Worm (Caenorhabditis elegans) whole organism, L3 larva: Measurements from ENCODE around the gene rer-1.

ENCODE experiments used
- R02D3.7 ChIP-seq: fragments of 150-350 bp; optimal IDR thresholded peaks from 2 replicates; lab custom pipeline; 2014; ENCODE audit warnings: missing biosample characterization, missing genetic modification characterization
- ZK546.5 ChIP-seq: sonication (generic microtip); optimal IDR thresholded peaks from 2 replicates; lab custom pipeline; 2017; ENCODE audit warnings: missing biosample characterization, missing genetic modification characterization
- aly-2 ChIP-seq: fragments of 150-350 bp; optimal IDR thresholded peaks from 2 replicates; lab custom pipeline; 2014; ENCODE audit warnings: missing biosample characterization, missing genetic modification characterization
- ama-1 ChIP-seq: fragments of 150-350 bp; optimal IDR thresholded peaks from 2 replicates; lab custom pipeline; 2018
- ceh-16 ChIP-seq: sonication (generic microtip); optimal IDR thresholded peaks from 2 replicates; lab custom pipeline; 2017; ENCODE audit warnings: missing biosample characterization, missing genetic modification characterization
- ceh-28 ChIP-seq: fragments of 150-350 bp; optimal IDR thresholded peaks from 2 replicates; lab custom pipeline; 2014; ENCODE audit warnings: missing biosample characterization, missing genetic modification reagents, missing genetic modification characterization
- ceh-82 ChIP-seq: fragments of 150-350 bp; optimal IDR thresholded peaks from 2 replicates; lab custom pipeline; 2014; ENCODE audit warnings: missing biosample characterization, missing genetic modification characterization
- ceh-9 ChIP-seq: sonication (generic microtip); optimal IDR thresholded peaks from 2 replicates; lab custom pipeline; 2018; ENCODE audit warnings: missing biosample characterization, missing genetic modification characterization
- daf-12 ChIP-seq: fragments of 150-350 bp; optimal IDR thresholded peaks from 2 replicates; lab custom pipeline; 2014; ENCODE audit warnings: missing biosample characterization, missing genetic modification reagents, missing genetic modification characterization
- egl-27 ChIP-seq: sonication (generic microtip); optimal IDR thresholded peaks from 4 replicates; lab custom pipeline; 2017; ENCODE audit warnings: missing biosample characterization, missing genetic modification reagents, missing genetic modification characterization
- egl-5 ChIP-seq: fragments of 150-350 bp; optimal IDR thresholded peaks from 2 replicates; lab custom pipeline; 2017; ENCODE audit warnings: missing biosample characterization, missing genetic modification reagents, missing genetic modification characterization, inconsistent platforms
- elt-1 ChIP-seq: fragments of 150-350 bp; optimal IDR thresholded peaks from 2 replicates; lab custom pipeline; 2014; ENCODE audit warnings: missing biosample characterization, missing genetic modification characterization
- elt-2 ChIP-seq: sonication (generic microtip); optimal IDR thresholded peaks from 2 replicates; lab custom pipeline; 2016; ENCODE audit warnings: missing genetic modification reagents, mild to moderate bottlenecking, missing genetic modification characterization, missing compliant biosample characterization
- elt-3 ChIP-seq, 3 experiments: fragments of 150-350 bp in 1 of 3; sonication (generic microtip) in 2 of 3; optimal IDR thresholded peaks; 2 replicates in 2 of 3; 4 replicates in 1 of 3; lab custom pipeline; 2014 to 2017; ENCODE audit warnings: missing biosample characterization in 3 of 3, missing genetic modification characterization in 3 of 3
- eor-1 ChIP-seq, 2 experiments: fragments of 150-350 bp; optimal IDR thresholded peaks; 2 replicates each; lab custom pipeline; 2014 to 2018; ENCODE audit warnings: missing biosample characterization in 2 of 2, missing genetic modification characterization in 2 of 2
- fkh-10 ChIP-seq: sonication (generic microtip); optimal IDR thresholded peaks from 2 replicates; lab custom pipeline; 2017; ENCODE audit warnings: missing biosample characterization, missing genetic modification reagents, missing genetic modification characterization
- fkh-2 ChIP-seq: fragments of 150-350 bp; optimal IDR thresholded peaks from 2 replicates; lab custom pipeline; 2014; ENCODE audit warnings: missing biosample characterization, missing genetic modification reagents, missing genetic modification characterization
- fos-1 ChIP-seq: fragments of 150-350 bp; optimal IDR thresholded peaks from 2 replicates; lab custom pipeline; 2014; ENCODE audit warnings: missing biosample characterization, missing genetic modification characterization
- hmg-11 ChIP-seq: sonication (generic microtip); optimal IDR thresholded peaks from 2 replicates; lab custom pipeline; 2016; ENCODE audit warnings: missing genetic modification characterization, missing compliant biosample characterization
- jun-1 ChIP-seq: fragments of 150-350 bp; optimal IDR thresholded peaks from 2 replicates; lab custom pipeline; 2014; ENCODE audit warnings: missing biosample characterization, missing genetic modification reagents, missing genetic modification characterization
- lin-15B ChIP-seq: fragments of 150-350 bp; optimal IDR thresholded peaks from 2 replicates; lab custom pipeline; 2014; ENCODE audit warnings: missing biosample characterization, missing genetic modification characterization
- lin-39 ChIP-seq: fragments of 150-350 bp; optimal IDR thresholded peaks from 2 replicates; lab custom pipeline; 2018; ENCODE audit warnings: missing biosample characterization, missing genetic modification reagents, missing genetic modification characterization
- lsy-12 ChIP-seq: sonication (generic microtip); optimal IDR thresholded peaks from 2 replicates; lab custom pipeline; 2016; ENCODE audit warnings: mild to moderate bottlenecking, missing genetic modification characterization, missing compliant biosample characterization
- mdl-1 ChIP-seq: fragments of 150-350 bp; optimal IDR thresholded peaks from 2 replicates; lab custom pipeline; 2014; ENCODE audit warnings: missing biosample characterization, missing genetic modification characterization
- mml-1 ChIP-seq: fragments of 150-350 bp; sonication (generic microtip); optimal IDR thresholded peaks from 3 replicates; lab custom pipeline; 2014; ENCODE audit warnings: missing biosample characterization, missing genetic modification characterization
- nfya-1 ChIP-seq: sonication (generic microtip); optimal IDR thresholded peaks from 2 replicates; lab custom pipeline; 2017; ENCODE audit warnings: missing genetic modification characterization, mild to moderate bottlenecking, missing compliant biosample characterization, antibody characterized with exemption, moderate library complexity; ENCODE audit not compliant: insufficient read depth
- nhr-11 ChIP-seq: fragments of 150-350 bp; optimal IDR thresholded peaks from 2 replicates; lab custom pipeline; 2014; ENCODE audit warnings: missing biosample characterization, missing genetic modification characterization
- nhr-12 ChIP-seq: fragments of 150-350 bp; optimal IDR thresholded peaks from 2 replicates; lab custom pipeline; 2014; ENCODE audit warnings: missing biosample characterization, missing genetic modification characterization
- nhr-23 ChIP-seq: fragments of 150-350 bp; optimal IDR thresholded peaks from 2 replicates; lab custom pipeline; 2014; ENCODE audit warnings: missing biosample characterization, missing genetic modification reagents, missing genetic modification characterization
- nhr-237 ChIP-seq: fragments of 150-350 bp; optimal IDR thresholded peaks from 2 replicates; lab custom pipeline; 2014; ENCODE audit warnings: missing biosample characterization, missing genetic modification characterization
- nhr-25 ChIP-seq: sonication (generic microtip); optimal IDR thresholded peaks from 2 replicates; lab custom pipeline; 2017; ENCODE audit warnings: missing biosample characterization, missing genetic modification characterization
- nhr-28 ChIP-seq: fragments of 150-350 bp; optimal IDR thresholded peaks from 2 replicates; lab custom pipeline; 2014; ENCODE audit warnings: missing biosample characterization, missing genetic modification characterization
- nhr-43 ChIP-seq: sonication (generic microtip); optimal IDR thresholded peaks from 2 replicates; lab custom pipeline; 2016; ENCODE audit warnings: mild to moderate bottlenecking, missing genetic modification characterization, missing compliant biosample characterization; ENCODE audit not compliant: poor library complexity, severe bottlenecking
- nhr-67 ChIP-seq: fragments of 150-350 bp; optimal IDR thresholded peaks from 2 replicates; lab custom pipeline; 2014; ENCODE audit warnings: missing biosample characterization, missing genetic modification characterization
- nhr-76 ChIP-seq: fragments of 150-350 bp; sonication (generic microtip); optimal IDR thresholded peaks from 5 replicates; lab custom pipeline; 2014; ENCODE audit warnings: missing biosample characterization, missing genetic modification characterization
- nhr-77 ChIP-seq: fragments of 150-350 bp; optimal IDR thresholded peaks from 2 replicates; lab custom pipeline; 2014; ENCODE audit warnings: missing biosample characterization, missing genetic modification characterization
- pha-4 ChIP-seq: fragments of 150-350 bp; optimal IDR thresholded peaks from 2 replicates; lab custom pipeline; 2014; ENCODE audit warnings: missing biosample characterization, missing genetic modification reagents, missing genetic modification characterization
- pqm-1 ChIP-seq: fragments of 150-350 bp; optimal IDR thresholded peaks from 2 replicates; lab custom pipeline; 2017; ENCODE audit warnings: missing biosample characterization, missing genetic modification characterization, inconsistent platforms
- sea-2 ChIP-seq: fragments of 150-350 bp; sonication (generic microtip); optimal IDR thresholded peaks from 4 replicates; lab custom pipeline; 2014; ENCODE audit warnings: missing biosample characterization, missing genetic modification reagents, missing genetic modification characterization
- skn-1 ChIP-seq: fragments of 150-350 bp; optimal IDR thresholded peaks from 2 replicates; lab custom pipeline; 2014; ENCODE audit warnings: missing biosample characterization, missing genetic modification characterization
- snpc-4 ChIP-seq: fragments of 150-350 bp; optimal IDR thresholded peaks from 2 replicates; lab custom pipeline; 2014; ENCODE audit warnings: missing biosample characterization, missing genetic modification characterization
- tbx-2 ChIP-seq: sonication (generic microtip); optimal IDR thresholded peaks from 2 replicates; lab custom pipeline; 2016; ENCODE audit warnings: mild to moderate bottlenecking, missing genetic modification characterization, missing compliant biosample characterization
- unc-39 ChIP-seq: sonication (generic microtip); optimal IDR thresholded peaks from 4 replicates; lab custom pipeline; 2017; ENCODE audit warnings: missing biosample characterization, missing genetic modification characterization
- ztf-11 ChIP-seq: fragments of 150-350 bp; optimal IDR thresholded peaks from 2 replicates; lab custom pipeline; 2014; ENCODE audit warnings: missing biosample characterization, missing genetic modification characterization
- ztf-4 ChIP-seq: fragments of 150-350 bp; optimal IDR thresholded peaks from 2 replicates; lab custom pipeline; 2014; ENCODE audit warnings: missing biosample characterization, missing genetic modification characterization

The rer-1 gene

ce11 chrII:8787376-8787775 lies 23.8 kb upstream of the rer-1 start:
- TF ChIP-seq ceh-28 (tag; lab: Kevin White, UChicago) = peak; percentile 96
- no peak for TF ChIP-seq nhr-76 (tag; lab: Kevin White, UChicago)
- TF ChIP-seq daf-12 = no peak
- TF ChIP-seq ceh-82 (tag; lab: Kevin White, UChicago) = peak; percentile 42
- no peak for TF ChIP-seq ceh-9
- TF ChIP-seq nhr-77 (tag; lab: Kevin White, UChicago) = no peak
- peak; percentile 55 for TF ChIP-seq mdl-1 (tag; lab: Kevin White, UChicago)
- no peak for TF ChIP-seq nhr-12 (tag; lab: Kevin White, UChicago)
- TF ChIP-seq hmg-11 (tag; lab: Kevin White, UChicago) = peak; percentile 76
- TF ChIP-seq nhr-25 (tag; lab: Kevin White, UChicago) = peak; percentile 97
- peak; percentile 95 for TF ChIP-seq nhr-43 (tag; lab: Kevin White, UChicago)
- peak; percentile 78 for TF ChIP-seq fos-1 (tag; lab: Kevin White, UChicago)
- peak; percentile 2 for TF ChIP-seq egl-27 (tag; lab: Kevin White, UChicago)
- peak; percentile 76 for TF ChIP-seq nhr-11
- TF ChIP-seq tbx-2 (tag; lab: Kevin White, UChicago) = peak; percentile 87
- TF ChIP-seq lin-39 (tag; lab: Kevin White, UChicago) = peak; percentile 96
- peak; percentile 97 for TF ChIP-seq ama-1 (lab: Kevin White, UChicago)
- no peak for TF ChIP-seq mml-1
- peak in 1 of 3 experiments; percentile 57 for TF ChIP-seq elt-3 (tag; optimal IDR thresholded peaks at IDR 0.05; lab: Kevin White, UChicago)
- no peak for TF ChIP-seq nhr-237
- peak; percentile 99 for TF ChIP-seq pha-4 (tag; lab: Kevin White, UChicago)
- TF ChIP-seq lsy-12 = peak; percentile 94
- TF ChIP-seq R02D3.7 (tag; lab: Kevin White, UChicago) = peak; percentile 55
- TF ChIP-seq nfya-1 = peak; percentile 98
- TF ChIP-seq sea-2 = no peak
- peak; percentile 95 for TF ChIP-seq fkh-10 (GFP tag; lab: Kevin White, UChicago)
- TF ChIP-seq aly-2 (tag; lab: Kevin White, UChicago) = peak; percentile 18
- TF ChIP-seq snpc-4 (tag; lab: Kevin White, UChicago) = peak; percentile 58
- no peak for TF ChIP-seq ztf-11 (tag; lab: Kevin White, UChicago)
- TF ChIP-seq nhr-23 (tag; lab: Kevin White, UChicago) = peak; percentile 98
- TF ChIP-seq nhr-67 (tag; lab: Kevin White, UChicago) = no peak
- TF ChIP-seq jun-1 (tag; lab: Kevin White, UChicago) = peak; percentile 96
- TF ChIP-seq lin-15B (tag; lab: Kevin White, UChicago) = peak; percentile 85
- peak; percentile 69 for TF ChIP-seq elt-1 (tag; lab: Kevin White, UChicago)
- no peak for TF ChIP-seq unc-39
- no peak for TF ChIP-seq ceh-16 (tag; lab: Kevin White, UChicago)
- peak; percentile 86 for TF ChIP-seq pqm-1
- peak; percentile 98 for TF ChIP-seq fkh-2 (tag; lab: Kevin White, UChicago)
- TF ChIP-seq eor-1 (tag; optimal IDR thresholded peaks at IDR 0.05; lab: Kevin White, UChicago) = peak in 1 of 2 experiments; percentile 71
- peak; percentile 96 for TF ChIP-seq skn-1 (tag; lab: Kevin White, UChicago)
- peak; percentile 79 for TF ChIP-seq elt-2
- TF ChIP-seq ZK546.5 = no peak
- peak; percentile 59 for TF ChIP-seq ztf-4 (tag; lab: Kevin White, UChicago)
- no peak for TF ChIP-seq nhr-28 (tag; lab: Kevin White, UChicago)
- peak; percentile 99 for TF ChIP-seq egl-5 (tag; lab: Kevin White, UChicago)

- TF ChIP-seq fkh-10 (GFP tag; lab: Kevin White, UChicago) (no peak), lsy-12 (peak; percentile 21)
Observed at ce11 chrII:8788752-8789151, 22.4 kb upstream of the rer-1 start.
